Worm (Caenorhabditis elegans) whole organism, early embryonic: ENCODE measurements around the gene Y51A2D.1.

Experiments used
- B0310.2 ChIP-seq: sonication (generic microtip); optimal IDR thresholded peaks from 2 replicates; lab custom pipeline; 2016; ENCODE audit warnings: mild to moderate bottlenecking, missing genetic modification characterization, missing compliant biosample characterization
- F13C5.2 ChIP-seq: sonication (generic microtip); optimal IDR thresholded peaks from 2 replicates; lab custom pipeline; 2017; ENCODE audit warnings: mild to moderate bottlenecking, missing genetic modification characterization, inconsistent platforms, missing compliant biosample characterization
- aly-1 ChIP-seq: sonication (generic microtip); optimal IDR thresholded peaks from 2 replicates; lab custom pipeline; 2016; ENCODE audit warnings: missing genetic modification characterization, missing compliant biosample characterization
- ama-1 ChIP-seq: fragments of 150-350 bp; optimal IDR thresholded peaks from 2 replicates; lab custom pipeline; 2014
- ceh-13 ChIP-seq: fragments of 200-800 bp; sonication (Bioruptor generic); optimal IDR thresholded peaks from 2 replicates; lab custom pipeline; 2018; ENCODE audit warnings: mild to moderate bottlenecking, missing genetic modification characterization, missing compliant biosample characterization
- ceh-36 ChIP-seq: sonication (generic microtip); optimal IDR thresholded peaks from 2 replicates; lab custom pipeline; 2016; ENCODE audit warnings: missing genetic modification characterization, inconsistent platforms, missing compliant biosample characterization
- ets-7 ChIP-seq: sonication (generic microtip); optimal IDR thresholded peaks from 2 replicates; lab custom pipeline; 2016; ENCODE audit warnings: missing genotype, missing genetic modification characterization, missing compliant biosample characterization
- flt-1 ChIP-seq: fragments of 200-800 bp; sonication (Bioruptor generic); IDR thresholded peaks from 2 replicates; pipeline ENCODE4 v1.3.6; 2022; ENCODE audit warnings: missing genetic modification characterization, missing compliant biosample characterization
- hmbx-1 ChIP-seq: sonication (generic microtip); optimal IDR thresholded peaks from 2 replicates; lab custom pipeline; 2016; ENCODE audit warnings: mild to moderate bottlenecking, missing genetic modification characterization, missing compliant biosample characterization
- hmg-4 ChIP-seq: fragments of 200-800 bp; sonication (Bioruptor generic); optimal IDR thresholded peaks from 2 replicates; lab custom pipeline; 2018; ENCODE audit warnings: mild to moderate bottlenecking, missing genetic modification characterization, missing compliant biosample characterization
- hnd-1 ChIP-seq: sonication (generic microtip); optimal IDR thresholded peaks from 2 replicates; lab custom pipeline; 2016; ENCODE audit warnings: missing genetic modification characterization, missing compliant biosample characterization
- pes-1 ChIP-seq: fragments of 200-800 bp; sonication (Bioruptor generic); IDR thresholded peaks from 2 replicates; pipeline ENCODE4 v1.3.6; 2022; ENCODE audit warnings: missing genetic modification reagents, missing genetic modification characterization, missing compliant biosample characterization
- scrt-1 ChIP-seq: fragments of 200-800 bp; sonication (Bioruptor generic); IDR thresholded peaks from 2 replicates; pipeline ENCODE4 v1.3.6; 2022; ENCODE audit warnings: missing genetic modification characterization, missing compliant biosample characterization
- sea-1 ChIP-seq: fragments of 200-800 bp; sonication (Bioruptor generic); conservative IDR thresholded peaks from 2 replicates; pipeline ENCODE4 v1.3.6; 2022; ENCODE audit warnings: missing genetic modification characterization, missing compliant biosample characterization
- tbx-11 ChIP-seq: fragments of 200-800 bp; sonication (Bioruptor generic); IDR thresholded peaks from 2 replicates; pipeline ENCODE4 v1.3.6; 2022; ENCODE audit warnings: missing genetic modification characterization, missing compliant biosample characterization
- tbx-37 ChIP-seq: fragments of 200-800 bp; sonication (Bioruptor generic); conservative IDR thresholded peaks from 2 replicates; pipeline ENCODE4 v1.3.6; 2022; ENCODE audit warnings: missing genetic modification reagents, missing genetic modification characterization, missing compliant biosample characterization
- tra-4 ChIP-seq: sonication (generic microtip); optimal IDR thresholded peaks from 2 replicates; lab custom pipeline; 2017; ENCODE audit warnings: missing genetic modification characterization, missing compliant biosample characterization

Gene Y51A2D.1

DNA sequence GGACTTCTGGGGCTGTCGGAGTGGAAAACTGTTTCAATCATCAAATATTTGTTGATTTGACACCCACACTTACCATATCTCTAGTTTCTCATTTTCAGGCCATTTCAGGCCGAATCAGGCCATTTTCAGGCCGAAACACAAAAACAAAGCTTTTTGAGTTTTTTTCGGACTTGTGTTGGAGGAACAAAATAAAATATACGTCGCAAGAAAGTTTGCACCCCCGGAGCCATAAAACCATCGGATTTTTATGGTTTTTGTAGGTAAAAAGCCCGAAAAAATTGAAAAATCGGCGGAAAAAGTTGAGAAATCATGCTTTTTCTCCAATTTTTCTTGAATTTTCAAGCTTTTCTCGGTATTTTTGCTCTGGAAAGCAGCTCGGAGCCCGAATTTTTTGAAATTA, at the start of gene Y51A2D.1:
Gene Y51A2D.1, plus strand, starts transcription at position 301 of the 400 bp plus-strand sequence.
- TF ChIP-seq B0310.2 (tag; lab: Kevin White, UChicago) (no peak), aly-1 (tag; lab: Kevin White, UChicago) (no peak), F13C5.2 (tag; lab: Kevin White, UChicago) (no peak), tra-4 (tag; lab: Kevin White, UChicago) (no peak), ceh-13 (GFP tag; lab: Kevin White, UChicago) (no peak), tbx-37 (no peak), hmbx-1 (tag; lab: Kevin White, UChicago) (no peak), ceh-36 (tag; lab: Kevin White, UChicago) (no peak), flt-1 (GFP tag; lab: Robert Waterston, UW) (no peak), tbx-11 (no peak), scrt-1 (GFP tag; lab: Robert Waterston, UW) (no peak), sea-1 (no peak)

- no peak for TF ChIP-seq ama-1 (lab: Kevin White, UChicago)
- no peak for TF ChIP-seq tbx-11
Observed at ce11 chrV:18461200-18461728, 47.4 kb upstream of the Y51A2D.1 start, which contains the start of gene ZK228.3. TSS of gene ZK228.3 (minus strand) at chrV:18461250.

DNA sequence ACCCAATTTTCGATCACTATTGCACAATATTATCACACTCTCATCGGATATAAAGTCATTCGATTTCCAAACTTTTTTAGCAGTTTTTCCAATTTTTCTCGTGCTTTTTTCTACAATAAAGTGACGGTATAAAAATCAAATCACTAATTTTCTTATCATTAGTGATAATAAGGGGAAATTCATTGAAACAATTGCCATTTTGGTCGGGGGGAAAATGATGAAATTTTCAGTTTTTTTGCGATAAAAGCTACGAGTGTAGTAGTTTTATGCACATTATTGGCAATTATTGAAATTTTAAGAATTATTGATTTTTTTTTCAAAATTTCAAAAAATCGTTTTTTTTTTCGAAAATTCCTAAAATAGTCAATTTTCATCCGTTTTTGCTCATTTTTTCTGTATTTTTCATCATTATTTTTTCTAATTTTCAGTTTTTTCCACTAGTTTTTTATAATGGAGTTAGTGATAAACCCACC, 46.3 kb upstream of the Y51A2D.1 start, which contains the start of gene ZK228.4:
Gene ZK228.4, plus strand, starts transcription at position 423 of the 473 bp plus-strand sequence.
- TF ChIP-seq flt-1 (GFP tag; lab: Robert Waterston, UW): no peak
- no peak for TF ChIP-seq tbx-11

DNA sequence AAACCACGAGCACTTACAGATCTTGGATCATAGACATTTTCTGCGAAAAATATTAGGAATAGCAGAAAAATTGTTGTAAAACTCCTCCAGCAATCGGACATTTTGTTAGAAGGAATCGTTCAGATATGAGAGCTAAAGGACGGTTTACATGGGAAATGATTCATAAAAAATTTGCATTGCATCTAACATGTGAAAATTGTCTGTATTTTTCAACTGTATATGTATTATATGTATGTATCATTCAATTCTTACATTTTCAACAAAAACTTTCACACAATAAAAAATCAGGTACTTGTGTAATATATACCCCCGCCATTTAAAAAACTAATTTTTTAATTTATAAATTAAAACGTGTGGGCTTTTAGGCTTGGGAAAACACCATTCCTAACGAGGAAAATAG, 40.6 kb upstream of the Y51A2D.1 start, which contains the start of gene ZK228.13:
Gene ZK228.13, minus strand, starts transcription at position 101 of the 400 bp plus-strand sequence.
- no peak for TF ChIP-seq pes-1 (GFP tag; lab: Robert Waterston, UW)
- no peak for TF ChIP-seq ama-1 (lab: Kevin White, UChicago)
- TF ChIP-seq flt-1 (GFP tag; lab: Robert Waterston, UW): no peak
- no peak for TF ChIP-seq ceh-36 (tag; lab: Kevin White, UChicago)
- no peak for TF ChIP-seq hnd-1
- no peak for TF ChIP-seq sea-1
- no peak for TF ChIP-seq F13C5.2 (tag; lab: Kevin White, UChicago)
- TF ChIP-seq tbx-11: no peak
- no peak for TF ChIP-seq tra-4 (tag; lab: Kevin White, UChicago)
- no peak for TF ChIP-seq hmbx-1 (tag; lab: Kevin White, UChicago)
- TF ChIP-seq aly-1 (tag; lab: Kevin White, UChicago): no peak
- no peak for TF ChIP-seq ceh-13 (GFP tag; lab: Kevin White, UChicago)
- TF ChIP-seq tbx-37: no peak
- no peak for TF ChIP-seq hmg-4
- no peak for TF ChIP-seq B0310.2 (tag; lab: Kevin White, UChicago)
- no peak for TF ChIP-seq ets-7 (tag; lab: Kevin White, UChicago)
- TF ChIP-seq scrt-1 (GFP tag; lab: Robert Waterston, UW): no peak

ce11 chrV:18473415-18473814, 35.2 kb upstream of the Y51A2D.1 start, which contains the start of gene srh-182:
TSS of gene srh-182 (minus strand) at chrV:18473515.
- TF ChIP-seq pes-1 (GFP tag; lab: Robert Waterston, UW) (no peak), hmg-4 (no peak), aly-1 (tag; lab: Kevin White, UChicago) (no peak), tbx-11 (no peak), hmbx-1 (tag; lab: Kevin White, UChicago) (no peak), B0310.2 (tag; lab: Kevin White, UChicago) (no peak), F13C5.2 (tag; lab: Kevin White, UChicago) (no peak), ceh-13 (GFP tag; lab: Kevin White, UChicago) (no peak), tra-4 (tag; lab: Kevin White, UChicago) (no peak), sea-1 (no peak), scrt-1 (GFP tag; lab: Robert Waterston, UW) (no peak), ceh-36 (tag; lab: Kevin White, UChicago) (no peak), hnd-1 (no peak), flt-1 (GFP tag; lab: Robert Waterston, UW) (no peak), ets-7 (tag; lab: Kevin White, UChicago) (no peak), tbx-37 (no peak), ama-1 (lab: Kevin White, UChicago) (no peak)

DNA sequence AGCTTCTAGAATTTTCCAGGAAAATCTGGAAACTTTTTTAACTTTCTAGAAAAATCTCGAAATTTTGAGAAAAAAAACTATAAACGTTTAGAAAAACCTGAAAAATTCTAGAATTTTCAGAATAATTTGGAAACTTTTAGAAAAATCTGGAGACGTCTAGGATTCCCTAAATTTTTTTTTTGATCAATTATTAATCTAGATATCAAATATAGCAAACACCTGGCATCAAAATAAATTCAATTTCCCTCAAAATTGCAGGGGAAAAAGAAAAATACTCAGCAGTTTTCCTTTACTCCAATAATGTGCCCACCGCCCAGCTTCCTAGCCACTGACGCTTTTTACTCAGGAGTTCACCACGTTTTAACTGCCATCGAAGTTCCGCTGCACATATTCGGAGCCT, 34.4 kb upstream of the Y51A2D.1 start, which contains the start of gene srh-181:
Gene srh-181, plus strand, starts transcription at position 301 of the 400 bp plus-strand sequence.
- TF ChIP-seq hnd-1: no peak
- TF ChIP-seq sea-1: no peak
- TF ChIP-seq hmg-4: no peak
- TF ChIP-seq tbx-37: no peak
- no peak for TF ChIP-seq ets-7 (tag; lab: Kevin White, UChicago)
- TF ChIP-seq tbx-11: no peak
- no peak for TF ChIP-seq tra-4 (tag; lab: Kevin White, UChicago)
- no peak for TF ChIP-seq ceh-36 (tag; lab: Kevin White, UChicago)
- TF ChIP-seq F13C5.2 (tag; lab: Kevin White, UChicago): no peak
- TF ChIP-seq flt-1 (GFP tag; lab: Robert Waterston, UW): no peak
- no peak for TF ChIP-seq ama-1 (lab: Kevin White, UChicago)
- no peak for TF ChIP-seq ceh-13 (GFP tag; lab: Kevin White, UChicago)
- TF ChIP-seq aly-1 (tag; lab: Kevin White, UChicago): no peak
- TF ChIP-seq pes-1 (GFP tag; lab: Robert Waterston, UW): no peak

ce11 chrV:18476090-18476489, 32.6 kb upstream of the Y51A2D.1 start, which contains the start of gene srh-179:
TSS of gene srh-179 (plus strand) at chrV:18476390.
- TF ChIP-seq F13C5.2 (tag; lab: Kevin White, UChicago): no peak
- TF ChIP-seq ama-1 (lab: Kevin White, UChicago): no peak
- TF ChIP-seq scrt-1 (GFP tag; lab: Robert Waterston, UW): no peak
- no peak for TF ChIP-seq ceh-36 (tag; lab: Kevin White, UChicago)
- TF ChIP-seq tra-4 (tag; lab: Kevin White, UChicago): no peak
- no peak for TF ChIP-seq pes-1 (GFP tag; lab: Robert Waterston, UW)
- TF ChIP-seq tbx-11: no peak
- no peak for TF ChIP-seq tbx-37
- TF ChIP-seq ets-7 (tag; lab: Kevin White, UChicago): no peak
- TF ChIP-seq hmg-4: no peak
- no peak for TF ChIP-seq flt-1 (GFP tag; lab: Robert Waterston, UW)
- no peak for TF ChIP-seq sea-1
